Fruit fly (Drosophila melanogaster): ENCODE data around the gene CG8369.

Gene CG8369

dm6 chr3R:8799866-8800265 lies 21.9 kb upstream of the CG8369 start:
- TF ChIP-seq CG6808 (GFP tag; optimal IDR thresholded peaks at IDR 0.05): no peak
- peak; percentile 57 for TF ChIP-seq Eip78C (GFP tag)
- TF ChIP-seq svp (GFP tag): peak; percentile 95

dm6 chr3R:8801126-8801762 lies 20.6 kb upstream of the CG8369 start, which contains the start of the genes Pif1A, Pif1B and CCT7:
Gene Pif1A, minus strand, starts transcription at chr3R:8801176.
Gene Pif1B, minus strand, starts transcription at chr3R:8801176.
Gene CCT7, plus strand, starts transcription at chr3R:8801564.
- TF ChIP-seq acj6 (GFP tag; optimal IDR thresholded peaks at IDR 0.05): peak; percentile 15
- peak; percentile 77 for TF ChIP-seq Eip78C (GFP tag)
- TF ChIP-seq CG32006 (GFP tag; optimal IDR thresholded peaks at IDR 0.05): no peak
- peak; percentile 21 for TF ChIP-seq fkh (GFP tag; optimal IDR thresholded peaks at IDR 0.05)
- peak; percentile 1 for TF ChIP-seq lz (GFP tag; optimal IDR thresholded peaks at IDR 0.05)
- no peak for TF ChIP-seq fd85E (GFP tag; optimal IDR thresholded peaks at IDR 0.05)
- peak; percentile 28 for TF ChIP-seq topi (GFP tag; optimal IDR thresholded peaks at IDR 0.05)
- TF ChIP-seq achi (GFP tag; optimal IDR thresholded peaks at IDR 0.05): no peak
- no peak for TF ChIP-seq Hr4 (GFP tag; optimal IDR thresholded peaks at IDR 0.05)
- peak; percentile 31 for TF ChIP-seq Sox14 (GFP tag; optimal IDR thresholded peaks at IDR 0.05)
- TF ChIP-seq CG8119 (GFP tag; IDR thresholded peaks at IDR 0.05): no peak
- peak; percentile 64 for TF ChIP-seq dsx (GFP tag; optimal IDR thresholded peaks at IDR 0.05; ENCODE audit: poor library complexity, severe bottlenecking)
- peak; percentile 61 for TF ChIP-seq svp (GFP tag)
- TF ChIP-seq OdsH (GFP tag; optimal IDR thresholded peaks at IDR 0.05): peak; percentile 3
- no peak for TF ChIP-seq Ets96B (tag; optimal IDR thresholded peaks at IDR 0.05)
- TF ChIP-seq esn (GFP tag; optimal IDR thresholded peaks at IDR 0.05): peak; percentile 45
- TF ChIP-seq Ets21C (GFP tag; optimal IDR thresholded peaks at IDR 0.05): peak; percentile 1
- TF ChIP-seq CG31627 (GFP tag; optimal IDR thresholded peaks at IDR 0.05): peak; percentile 13

dm6 chr3R:8805388-8805852 lies 16.4 kb upstream of the CG8369 start, which contains the start of gene CG9839:
Gene CG9839, minus strand, starts transcription at chr3R:8805802.
- TF ChIP-seq Ets21C (GFP tag; optimal IDR thresholded peaks at IDR 0.05) (no peak), fkh (GFP tag; optimal IDR thresholded peaks at IDR 0.05) (no peak), svp (GFP tag) (no peak), CG6854 (GFP tag; optimal IDR thresholded peaks at IDR 0.05) (no peak), CG10631 (GFP tag; optimal IDR thresholded peaks at IDR 0.05) (no peak), CG6808 (GFP tag; optimal IDR thresholded peaks at IDR 0.05) (no peak), net (GFP tag; optimal IDR thresholded peaks at IDR 0.05) (no peak), eg (GFP tag; IDR thresholded peaks at IDR 0.05) (no peak), Hr39 (GFP tag; optimal IDR thresholded peaks at IDR 0.05) (no peak), CG15336 (GFP tag; IDR thresholded peaks at IDR 0.05) (no peak)

- no peak for TF ChIP-seq Met (GFP tag; optimal IDR thresholded peaks at IDR 0.05)
- no peak for TF ChIP-seq ss (GFP tag; optimal IDR thresholded peaks at IDR 0.05)
- TF ChIP-seq CG34406 (GFP tag; optimal IDR thresholded peaks at IDR 0.05): no peak
- peak; percentile 71 for TF ChIP-seq fkh (GFP tag; optimal IDR thresholded peaks at IDR 0.05)
Measured at dm6 chr3R:8806104-8806503, 15.7 kb upstream of the CG8369 start, which contains the start of gene hng2. Gene hng2, plus strand, starts transcription at chr3R:8806322.

dm6 chr3R:8806638-8807037 lies 15.2 kb upstream of the CG8369 start:
- no peak for TF ChIP-seq achi (GFP tag; optimal IDR thresholded peaks at IDR 0.05)
- no peak for TF ChIP-seq CG8119 (GFP tag; IDR thresholded peaks at IDR 0.05)
- no peak for TF ChIP-seq CG6808 (GFP tag; optimal IDR thresholded peaks at IDR 0.05)
- TF ChIP-seq OdsH (GFP tag; optimal IDR thresholded peaks at IDR 0.05): no peak
- no peak for TF ChIP-seq CG11294 (GFP tag; IDR thresholded peaks at IDR 0.05)
- TF ChIP-seq fd85E (GFP tag; optimal IDR thresholded peaks at IDR 0.05): no peak
- TF ChIP-seq lz (GFP tag; optimal IDR thresholded peaks at IDR 0.05): no peak
- TF ChIP-seq dac (GFP tag; optimal IDR thresholded peaks at IDR 0.05): no peak
- TF ChIP-seq CG11762 (GFP tag; optimal IDR thresholded peaks at IDR 0.05; ENCODE audit: insufficient read depth): no peak
- TF ChIP-seq CG31627 (GFP tag; optimal IDR thresholded peaks at IDR 0.05): no peak

All from whole organism, prepupa.